Fruit fly (Drosophila melanogaster): Measurements from ENCODE around the gene Acsx2.

DNA sequence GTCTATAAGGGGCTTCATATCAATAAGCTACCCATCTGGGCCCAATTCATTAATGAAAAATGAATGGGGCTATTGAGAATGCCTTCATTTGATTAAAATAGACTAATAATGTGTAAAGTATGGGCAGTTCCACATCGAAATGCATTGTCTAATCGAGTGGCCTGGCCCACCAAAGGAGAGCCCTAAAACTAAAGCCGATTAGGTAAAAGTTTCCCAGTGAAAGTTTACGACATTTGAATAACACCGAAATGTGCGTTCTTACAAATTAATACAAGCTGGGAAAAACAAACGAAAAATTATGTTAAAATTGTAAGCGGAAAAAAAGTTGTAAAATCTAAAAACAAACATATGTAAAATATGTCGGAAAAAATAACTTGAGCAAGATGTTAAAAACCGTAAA, 26.4 kb downstream of the Acsx2 start:
- TF ChIP-seq Hr78 (GFP tag; optimal IDR thresholded peaks at IDR 0.05) (no peak), lola (GFP tag; optimal IDR thresholded peaks at IDR 0.05) (no peak), dmrt93B (GFP tag; optimal IDR thresholded peaks at IDR 0.05) (no peak), usp (GFP tag; optimal IDR thresholded peaks at IDR 0.05) (no peak), fru (GFP tag; optimal IDR thresholded peaks at IDR 0.05) (no peak), Rel (GFP tag; optimal IDR thresholded peaks at IDR 0.05) (no peak), Rel (tag; optimal IDR thresholded peaks at IDR 0.05) (no peak), Hr83 (GFP tag; optimal IDR thresholded peaks at IDR 0.05; ENCODE audit: poor library complexity, severe bottlenecking) (no peak), dl (GFP tag; optimal IDR thresholded peaks at IDR 0.05; ENCODE audit: insufficient read depth in 1 of 2, partially characterized antibody in 2 of 2) (no peak), Dfd (GFP tag; optimal IDR thresholded peaks at IDR 0.05) (no peak), tai (GFP tag; optimal IDR thresholded peaks at IDR 0.05) (no peak), Abd-B (GFP tag; optimal IDR thresholded peaks at IDR 0.05) (no peak), h (GFP tag; optimal IDR thresholded peaks at IDR 0.05) (no peak), OdsH (GFP tag; optimal IDR thresholded peaks at IDR 0.05) (no peak)

Data from whole organism, wandering third instar larva.